Fruit fly (Drosophila melanogaster): ENCODE measurements around the gene CG17593.

dm6 chr2L:3552773-3553172 lies 38.1 kb downstream of the CG17593 start:
- TF ChIP-seq Ets21C (GFP tag; optimal IDR thresholded peaks at IDR 0.05), result peak; percentile 52
- peak; percentile 27 for TF ChIP-seq Blimp-1 (GFP tag; optimal IDR thresholded peaks at IDR 0.05)
- TF ChIP-seq CG8119 (GFP tag; IDR thresholded peaks at IDR 0.05), result peak; percentile 56
- TF ChIP-seq topi (GFP tag; optimal IDR thresholded peaks at IDR 0.05), result peak; percentile 60
- peak; percentile 8 for TF ChIP-seq CG9139 (GFP tag; optimal IDR thresholded peaks at IDR 0.05)
- TF ChIP-seq Gug (GFP tag; IDR thresholded peaks at IDR 0.05), result 0 out of 2 replicates have a peak, but pooled peaks have one; percentile 26
- TF ChIP-seq CG8632 (GFP tag; optimal IDR thresholded peaks at IDR 0.05), result peak; percentile 33
- TF ChIP-seq dac (GFP tag; optimal IDR thresholded peaks at IDR 0.05), result no peak
- TF ChIP-seq CG11294 (GFP tag; IDR thresholded peaks at IDR 0.05), result 0 out of 2 replicates have a peak, but pooled peaks have one; percentile 21
- no peak for TF ChIP-seq CG16779 (tag; optimal IDR thresholded peaks at IDR 0.05)
- TF ChIP-seq Sox102F (GFP tag; optimal IDR thresholded peaks at IDR 0.05), result peak; percentile 74
- peak; percentile 42 for TF ChIP-seq CG6854 (GFP tag; optimal IDR thresholded peaks at IDR 0.05)
- TF ChIP-seq CG6792 (GFP tag; optimal IDR thresholded peaks at IDR 0.05), result peak; percentile 72

Measured in whole organism, prepupa.